Worm (Caenorhabditis elegans) whole organism, early embryonic: ENCODE data around the gene T20F7.3.

Experiments
- B0310.2 ChIP-seq: sonication (generic microtip); optimal IDR thresholded peaks from 2 replicates; lab custom pipeline; 2016; ENCODE audit warnings: mild to moderate bottlenecking, missing genetic modification characterization, missing compliant biosample characterization
- F13C5.2 ChIP-seq: sonication (generic microtip); optimal IDR thresholded peaks from 2 replicates; lab custom pipeline; 2017; ENCODE audit warnings: mild to moderate bottlenecking, missing genetic modification characterization, inconsistent platforms, missing compliant biosample characterization
- ama-1 ChIP-seq: fragments of 150-350 bp; optimal IDR thresholded peaks from 2 replicates; lab custom pipeline; 2014
- ceh-13 ChIP-seq: fragments of 200-800 bp; sonication (Bioruptor generic); optimal IDR thresholded peaks from 2 replicates; lab custom pipeline; 2018; ENCODE audit warnings: mild to moderate bottlenecking, missing genetic modification characterization, missing compliant biosample characterization
- ceh-36 ChIP-seq: sonication (generic microtip); optimal IDR thresholded peaks from 2 replicates; lab custom pipeline; 2016; ENCODE audit warnings: missing genetic modification characterization, inconsistent platforms, missing compliant biosample characterization
- ets-7 ChIP-seq: sonication (generic microtip); optimal IDR thresholded peaks from 2 replicates; lab custom pipeline; 2016; ENCODE audit warnings: missing genotype, missing genetic modification characterization, missing compliant biosample characterization
- hmbx-1 ChIP-seq: sonication (generic microtip); optimal IDR thresholded peaks from 2 replicates; lab custom pipeline; 2016; ENCODE audit warnings: mild to moderate bottlenecking, missing genetic modification characterization, missing compliant biosample characterization
- hmg-4 ChIP-seq: fragments of 200-800 bp; sonication (Bioruptor generic); optimal IDR thresholded peaks from 2 replicates; lab custom pipeline; 2018; ENCODE audit warnings: mild to moderate bottlenecking, missing genetic modification characterization, missing compliant biosample characterization
- scrt-1 ChIP-seq: fragments of 200-800 bp; sonication (Bioruptor generic); IDR thresholded peaks from 2 replicates; pipeline ENCODE4 v1.3.6; 2022; ENCODE audit warnings: missing genetic modification characterization, missing compliant biosample characterization
- sea-1 ChIP-seq: fragments of 200-800 bp; sonication (Bioruptor generic); conservative IDR thresholded peaks from 2 replicates; pipeline ENCODE4 v1.3.6; 2022; ENCODE audit warnings: missing genetic modification characterization, missing compliant biosample characterization
- tbx-11 ChIP-seq: fragments of 200-800 bp; sonication (Bioruptor generic); IDR thresholded peaks from 2 replicates; pipeline ENCODE4 v1.3.6; 2022; ENCODE audit warnings: missing genetic modification characterization, missing compliant biosample characterization
- tbx-37 ChIP-seq: fragments of 200-800 bp; sonication (Bioruptor generic); conservative IDR thresholded peaks from 2 replicates; pipeline ENCODE4 v1.3.6; 2022; ENCODE audit warnings: missing genetic modification reagents, missing genetic modification characterization, missing compliant biosample characterization
- tra-4 ChIP-seq: sonication (generic microtip); optimal IDR thresholded peaks from 2 replicates; lab custom pipeline; 2017; ENCODE audit warnings: missing genetic modification characterization, missing compliant biosample characterization

ce11 chrX:16844924-16845323 is 15.3 kb upstream of the T20F7.3 start, which contains the start of gene F41G4.8:
- no peak for TF ChIP-seq hmbx-1
- TF ChIP-seq ama-1, result no peak
- TF ChIP-seq B0310.2 (tag; lab: Kevin White, UChicago), result no peak
- TF ChIP-seq tra-4 (tag; lab: Kevin White, UChicago), result no peak
- TF ChIP-seq F13C5.2 (tag; lab: Kevin White, UChicago), result no peak
- TF ChIP-seq ets-7, result no peak
- no peak for TF ChIP-seq ceh-36
- TF ChIP-seq tbx-11 (GFP tag; lab: Robert Waterston, UW), result no peak
- no peak for TF ChIP-seq tbx-37
- TF ChIP-seq scrt-1, result no peak
- no peak for TF ChIP-seq sea-1 (GFP tag; lab: Robert Waterston, UW)
- no peak for TF ChIP-seq ceh-13
- TF ChIP-seq hmg-4 (GFP tag; lab: Kevin White, UChicago), result no peak
